Worm (Caenorhabditis elegans): ENCODE results near the gene srsy-2.

srsy-2 gene

ce11 chrII:6190770-6191169 is 36.1 kb downstream of the srsy-2 start:
- TF ChIP-seq elt-1 (tag; optimal IDR thresholded peaks at IDR 0.05; ENCODE audit: borderline replicate concordance, insufficient read depth) (no peak), ces-1 (GFP tag; optimal IDR thresholded peaks at IDR 0.05) (peak; percentile 95)

ce11 chrII:6181337-6181736 is 45.6 kb downstream of the srsy-2 start:
- no peak for TF ChIP-seq drap-1 (GFP tag; optimal IDR thresholded peaks at IDR 0.05)
- no peak for TF ChIP-seq sem-2 (GFP tag; optimal IDR thresholded peaks at IDR 0.05)
- TF ChIP-seq unc-120 (tag; optimal IDR thresholded peaks at IDR 0.05; ENCODE audit: poor library complexity, severe bottlenecking), result peak; percentile 56
- no peak for TF ChIP-seq pha-4 (tag; optimal IDR thresholded peaks at IDR 0.05)
- TF ChIP-seq blmp-1 (tag; optimal IDR thresholded peaks at IDR 0.05), result no peak
- TF ChIP-seq hlh-1 (tag; optimal IDR thresholded peaks at IDR 0.05), result peak; percentile 62
- no peak for TF ChIP-seq elt-1 (tag; optimal IDR thresholded peaks at IDR 0.05; ENCODE audit: borderline replicate concordance, insufficient read depth)
- no peak for TF ChIP-seq mab-5 (tag; optimal IDR thresholded peaks at IDR 0.05)
- no peak for TF ChIP-seq snpc-4 (tag; optimal IDR thresholded peaks at IDR 0.05)
- TF ChIP-seq sptf-1 (tag; optimal IDR thresholded peaks at IDR 0.05), result no peak
- no peak for TF ChIP-seq mls-2 (tag; optimal IDR thresholded peaks at IDR 0.05)
- TF ChIP-seq ceh-83 (GFP tag; optimal IDR thresholded peaks at IDR 0.05), result no peak
- peak; percentile 16 for TF ChIP-seq ces-1 (GFP tag; optimal IDR thresholded peaks at IDR 0.05)
- no peak for TF ChIP-seq elt-3 (tag; optimal IDR thresholded peaks at IDR 0.05)
- no peak for TF ChIP-seq flh-1 (GFP tag; optimal IDR thresholded peaks at IDR 0.05)

ce11 chrII:6180552-6180951 is 46.3 kb downstream of the srsy-2 start:
- TF ChIP-seq mep-1 (tag; optimal IDR thresholded peaks at IDR 0.05), result no peak
- no peak for TF ChIP-seq sptf-1 (tag; optimal IDR thresholded peaks at IDR 0.05)
- TF ChIP-seq ceh-43 (GFP tag; optimal IDR thresholded peaks at IDR 0.05), result no peak

ce11 chrII:6179531-6179930 is 47.4 kb downstream of the srsy-2 start, which contains the start of gene F40H3.1:
F40H3.1 (plus strand) TSS chrII:6179831.
- TF ChIP-seq elt-3 (tag; optimal IDR thresholded peaks at IDR 0.05) (no peak), lin-13 (tag; optimal IDR thresholded peaks at IDR 0.05) (no peak), sem-2 (GFP tag; optimal IDR thresholded peaks at IDR 0.05) (no peak), ceh-39 (tag; optimal IDR thresholded peaks at IDR 0.05) (no peak), ceh-43 (GFP tag; optimal IDR thresholded peaks at IDR 0.05) (no peak), zip-8 (tag; optimal IDR thresholded peaks at IDR 0.05) (no peak), mep-1 (tag; optimal IDR thresholded peaks at IDR 0.05) (no peak), flh-1 (GFP tag; optimal IDR thresholded peaks at IDR 0.05) (no peak), nhr-237 (tag; optimal IDR thresholded peaks at IDR 0.05) (no peak), unc-62 (GFP tag; optimal IDR thresholded peaks at IDR 0.05) (no peak), mab-5 (tag; optimal IDR thresholded peaks at IDR 0.05) (no peak), unc-39 (tag; optimal IDR thresholded peaks at IDR 0.05) (no peak)

- TF ChIP-seq lsy-2 (tag; optimal IDR thresholded peaks at IDR 0.05) (no peak), nhr-2 (tag; optimal IDR thresholded peaks at IDR 0.05) (no peak), snpc-4 (tag; optimal IDR thresholded peaks at IDR 0.05) (no peak), zip-8 (tag; optimal IDR thresholded peaks at IDR 0.05) (no peak), M03D4.4 (tag; optimal IDR thresholded peaks at IDR 0.05) (no peak), lin-13 (tag; optimal IDR thresholded peaks at IDR 0.05) (no peak), nhr-28 (tag; optimal IDR thresholded peaks at IDR 0.05) (no peak), sem-2 (GFP tag; optimal IDR thresholded peaks at IDR 0.05) (no peak)
Observed at ce11 chrII:6178743-6179129, 48.2 kb downstream of the srsy-2 start.

- TF ChIP-seq sptf-1 (tag; optimal IDR thresholded peaks at IDR 0.05) (no peak), elt-3 (tag; optimal IDR thresholded peaks at IDR 0.05) (no peak), elt-1 (tag; optimal IDR thresholded peaks at IDR 0.05; ENCODE audit: borderline replicate concordance, insufficient read depth) (no peak), tbx-8 (GFP tag; optimal IDR thresholded peaks at IDR 0.05) (no peak), ztf-11 (tag; optimal IDR thresholded peaks at IDR 0.05) (no peak), zip-8 (tag; optimal IDR thresholded peaks at IDR 0.05) (no peak)
Observed at ce11 chrII:6177975-6178742, 48.7 kb downstream of the srsy-2 start.
